Worm (Caenorhabditis elegans): ENCODE data around the gene set-16.

The set-16 gene

ce11 chrIII:13643534-13643933 is at the start of gene set-16, which contains the start of gene drr-2 (continued):
- peak; percentile 81 for TF ChIP-seq F52B5.7 (tag; optimal IDR thresholded peaks at IDR 0.05)
- peak; percentile 95 for TF ChIP-seq hsf-1 (GFP tag; IDR thresholded peaks at IDR 0.05)
- TF ChIP-seq aptf-3 (GFP tag; IDR thresholded peaks at IDR 0.05) = no peak
- TF ChIP-seq egrh-3 (GFP tag; IDR thresholded peaks at IDR 0.05) = peak; percentile 71
- peak; percentile 98 for TF ChIP-seq K11D2.4 (GFP tag; IDR thresholded peaks at IDR 0.05)
- peak; percentile 95 for TF ChIP-seq F22D6.2 (tag; optimal IDR thresholded peaks at IDR 0.05)
- TF ChIP-seq lsl-1 (GFP tag; optimal IDR thresholded peaks at IDR 0.05) = peak; percentile 94
- TF ChIP-seq madf-10 (tag; optimal IDR thresholded peaks at IDR 0.05) = peak; percentile 94
- TF ChIP-seq C06A6.2 (GFP tag; conservative IDR thresholded peaks at IDR 0.05) = peak; percentile 99
- TF ChIP-seq F55B11.4 (tag; optimal IDR thresholded peaks at IDR 0.05; ENCODE audit: borderline replicate concordance, insufficient read depth) = no peak
- peak; percentile 94 for TF ChIP-seq ztf-22 (GFP tag; optimal IDR thresholded peaks at IDR 0.05)
- TF ChIP-seq sea-2 (GFP tag; IDR thresholded peaks at IDR 0.05) = peak; percentile 95
- peak; percentile 98 for TF ChIP-seq ceh-91 (GFP tag; IDR thresholded peaks at IDR 0.05)
- TF ChIP-seq nhr-179 (tag; optimal IDR thresholded peaks at IDR 0.05) = peak; percentile 65
- TF ChIP-seq chd-7 (tag; optimal IDR thresholded peaks at IDR 0.05) = peak; percentile 98
- peak; percentile 80; the same call in 1 of the 2 replicates for TF ChIP-seq bed-2 (GFP tag; IDR thresholded peaks at IDR 0.05)
- TF ChIP-seq mel-28 (tag; optimal IDR thresholded peaks at IDR 0.05; ENCODE audit: borderline replicate concordance) = peak; percentile 85
- peak; percentile 90 for TF ChIP-seq Y67H2A.10 (GFP tag; conservative IDR thresholded peaks at IDR 0.05)
- TF ChIP-seq snpc-3.4 (tag; optimal IDR thresholded peaks at IDR 0.05) = peak; percentile 94
- peak; percentile 87 for TF ChIP-seq F57C9.4 (tag; optimal IDR thresholded peaks at IDR 0.05)
- peak; percentile 94 for TF ChIP-seq snpc-1.3 (tag; optimal IDR thresholded peaks at IDR 0.05; ENCODE audit: insufficient read depth)
- TF ChIP-seq Y95B8A.8 (GFP tag; IDR thresholded peaks at IDR 0.05) = peak; percentile 99
- peak; percentile 100 for TF ChIP-seq B0336.3 (GFP tag; IDR thresholded peaks at IDR 0.05)
- peak; percentile 27 for TF ChIP-seq T07F8.4 (tag; optimal IDR thresholded peaks at IDR 0.05)
- TF ChIP-seq attf-6 (GFP tag; IDR thresholded peaks at IDR 0.05) = peak; percentile 87
- TF ChIP-seq hlh-26 (GFP tag; conservative IDR thresholded peaks at IDR 0.05) = no peak
- TF ChIP-seq madf-6 (GFP tag; IDR thresholded peaks at IDR 0.05) = peak; percentile 97
- peak; percentile 92 to 96 for TF ChIP-seq let-607 (tag; optimal IDR thresholded peaks at IDR 0.05)
- TF ChIP-seq nhr-120 (GFP tag; IDR thresholded peaks at IDR 0.05) = peak; percentile 95; the same call in 1 of the 2 replicates
- 0 out of 2 replicates have a peak, but pooled peaks have one; percentile 76 for TF ChIP-seq lag-1 (GFP tag; IDR thresholded peaks at IDR 0.05)
- TF ChIP-seq lin-35 (GFP tag; optimal IDR thresholded peaks at IDR 0.05) = peak in 2 of 3 experiments; percentile 85 to 96
- TF ChIP-seq B0261.1 (tag; optimal IDR thresholded peaks at IDR 0.05) = peak; percentile 30
- TF ChIP-seq snpc-1.1 (tag; optimal IDR thresholded peaks at IDR 0.05; ENCODE audit: insufficient read depth) = peak; percentile 66
- peak; percentile 85 for TF ChIP-seq ztf-18 (tag; optimal IDR thresholded peaks at IDR 0.05)
- TF ChIP-seq ama-1 (optimal IDR thresholded peaks at IDR 0.05) = no peak
- TF ChIP-seq ama-1 (GFP tag; optimal IDR thresholded peaks at IDR 0.05) = peak in 1 of 2 experiments; percentile 35
- peak; percentile 80 for TF ChIP-seq akir-1 (GFP tag; optimal IDR thresholded peaks at IDR 0.05)
- TF ChIP-seq ztf-3 (GFP tag; optimal IDR thresholded peaks at IDR 0.05) = peak; percentile 92
- peak; percentile 90 for TF ChIP-seq dpff-1 (tag; optimal IDR thresholded peaks at IDR 0.05)
- peak; percentile 98 for TF ChIP-seq mcd-1 (GFP tag; IDR thresholded peaks at IDR 0.05)
- peak; percentile 99 for TF ChIP-seq ztf-26 (tag; optimal IDR thresholded peaks at IDR 0.05)
- no peak for TF ChIP-seq sptf-2 (GFP tag; optimal IDR thresholded peaks at IDR 0.05)
- peak; percentile 92; the same call in 1 of the 2 replicates for TF ChIP-seq cebp-2 (GFP tag; IDR thresholded peaks at IDR 0.05)
- TF ChIP-seq nfyb-1 (GFP tag; IDR thresholded peaks at IDR 0.05) = peak; percentile 99
- TF ChIP-seq sdz-38 (tag; optimal IDR thresholded peaks at IDR 0.05) = no peak
- peak; percentile 91 for TF ChIP-seq hrde-1 (tag; optimal IDR thresholded peaks at IDR 0.05; ENCODE audit: borderline replicate concordance)
- peak; percentile 89 for TF ChIP-seq ztf-6 (GFP tag; IDR thresholded peaks at IDR 0.05)
- TF ChIP-seq athp-1 (tag; optimal IDR thresholded peaks at IDR 0.05) = peak; percentile 100

Measured in whole organism, young adult.